Fruit fly (Drosophila melanogaster) whole organism, embryonic: ENCODE measurements around the gene Slu7.

ENCODE experiments used
- Antp ChIP-seq: fragments of 200-800 bp; sonication (Bioruptor generic); optimal IDR thresholded peaks from 3 replicates; lab custom pipeline; 2016; ENCODE audit warnings: missing biosample characterization, missing genetic modification characterization
- CG1233 ChIP-seq: fragments of 200-800 bp; sonication (Bioruptor generic); optimal IDR thresholded peaks from 4 replicates; lab custom pipeline; 2018; ENCODE audit warnings: missing biosample characterization, mild to moderate bottlenecking, missing genetic modification characterization
- CG13424 ChIP-seq: fragments of 200-800 bp; sonication (Bioruptor generic); optimal IDR thresholded peaks from 2 replicates; lab custom pipeline; 2019; ENCODE audit warnings: missing biosample characterization, mild to moderate bottlenecking, missing genetic modification characterization, moderate library complexity
- CG14667 ChIP-seq: fragments of 200-800 bp; sonication (Bioruptor generic); IDR thresholded peaks from 2 replicates; pipeline ENCODE4 v1.3.6; 2022; ENCODE audit warnings: missing biosample characterization, missing genetic modification characterization
- CG14860 ChIP-seq: fragments of 200-800 bp; sonication (Bioruptor generic); IDR thresholded peaks from 3 replicates; pipeline ENCODE4 v1.3.6; 2022; ENCODE audit warnings: missing biosample characterization, missing genetic modification characterization; ENCODE audit not compliant: partially characterized antibody
- CG1602 ChIP-seq: fragments of 200-800 bp; sonication (Bioruptor generic); optimal IDR thresholded peaks from 3 replicates; lab custom pipeline; 2016; ENCODE audit warnings: missing biosample characterization, missing genetic modification characterization
- CG16779 ChIP-seq: fragments of 200-800 bp; sonication (Bioruptor generic); IDR thresholded peaks from 2 replicates; pipeline ENCODE4 v1.3.6; 2022; ENCODE audit warnings: missing biosample characterization, missing genetic modification characterization
- CG1792 ChIP-seq: fragments of 200-800 bp; sonication (Bioruptor generic); optimal IDR thresholded peaks from 2 replicates; lab custom pipeline; 2016; ENCODE audit warnings: missing biosample characterization, missing genetic modification characterization
- CG3163 ChIP-seq: fragments of 200-800 bp; sonication (Bioruptor generic); optimal IDR thresholded peaks from 3 replicates; lab custom pipeline; 2016; ENCODE audit warnings: missing biosample characterization, missing genetic modification characterization
- CG34376 ChIP-seq: fragments of 200-800 bp; sonication (Bioruptor generic); optimal IDR thresholded peaks from 2 replicates; lab custom pipeline; 2018; ENCODE audit warnings: missing biosample characterization, mild to moderate bottlenecking, missing genetic modification characterization
- CG4282 ChIP-seq: fragments of 200-800 bp; sonication (Bioruptor generic); optimal IDR thresholded peaks from 2 replicates; lab custom pipeline; 2016; ENCODE audit warnings: missing biosample characterization, missing genetic modification characterization
- CG4328 ChIP-seq: fragments of 200-800 bp; sonication (Bioruptor generic); optimal IDR thresholded peaks from 3 replicates; lab custom pipeline; 2017; ENCODE audit warnings: missing biosample characterization, missing genetic modification reagents, missing genetic modification characterization
- CG5953 ChIP-seq: fragments of 200-800 bp; sonication (Bioruptor generic); IDR thresholded peaks from 2 replicates; pipeline ENCODE4 v1.3.6; 2022; ENCODE audit warnings: missing biosample characterization, missing genetic modification characterization
- CG6272 ChIP-seq: fragments of 200-800 bp; sonication (Bioruptor generic); IDR thresholded peaks from 2 replicates; pipeline ENCODE4 v1.3.6; 2022; ENCODE audit warnings: missing biosample characterization, missing genetic modification characterization
- CG6689 ChIP-seq: fragments of 200-800 bp; sonication (Bioruptor generic); IDR thresholded peaks from 2 replicates; pipeline ENCODE4 v1.3.6; 2022; ENCODE audit warnings: missing biosample characterization, missing genetic modification characterization
- CG7271 ChIP-seq: fragments of 200-800 bp; sonication (Bioruptor generic); optimal IDR thresholded peaks from 2 replicates; lab custom pipeline; 2018; ENCODE audit warnings: missing biosample characterization, mild to moderate bottlenecking, missing genetic modification characterization, moderate library complexity
- CG7987 ChIP-seq: fragments of 200-800 bp; sonication (Bioruptor generic); optimal IDR thresholded peaks from 2 replicates; lab custom pipeline; 2018; ENCODE audit warnings: missing biosample characterization, mild to moderate bottlenecking, missing genetic modification characterization, moderate library complexity
- CHES-1-like ChIP-seq: fragments of 200-800 bp; sonication (Bioruptor generic); optimal IDR thresholded peaks from 2 replicates; lab custom pipeline; 2016; ENCODE audit warnings: missing biosample characterization, missing genetic modification characterization
- Chrac-16 ChIP-seq: fragments of 200-800 bp; sonication (Bioruptor generic); optimal IDR thresholded peaks from 3 replicates; lab custom pipeline; 2016; ENCODE audit warnings: missing biosample characterization, missing genetic modification characterization
- HHEX ChIP-seq: fragments of 200-800 bp; sonication (Bioruptor generic); optimal IDR thresholded peaks from 3 replicates; lab custom pipeline; 2017; ENCODE audit warnings: missing biosample characterization, mild to moderate bottlenecking, missing genetic modification characterization, missing genetic modification reagents
- HLH54F ChIP-seq: fragments of 200-800 bp; sonication (Bioruptor generic); optimal IDR thresholded peaks from 3 replicates; lab custom pipeline; 2016; ENCODE audit warnings: missing biosample characterization, missing genetic modification characterization
- Hand ChIP-seq: fragments of 200-800 bp; sonication (Bioruptor generic); optimal IDR thresholded peaks from 2 replicates; lab custom pipeline; 2017; ENCODE audit warnings: mild to moderate bottlenecking, missing biosample characterization, missing genetic modification reagents, missing genetic modification characterization
- HmgD ChIP-seq: fragments of 200-800 bp; sonication (Bioruptor generic); optimal IDR thresholded peaks from 3 replicates; lab custom pipeline; 2016; ENCODE audit warnings: missing biosample characterization, missing genetic modification characterization
- Hr51 ChIP-seq, 2 experiments: fragments of 200-800 bp; sonication (Bioruptor generic); optimal IDR thresholded peaks; 2 replicates in 1 of 2; 3 replicates in 1 of 2; lab custom pipeline; 2016 to 2018; ENCODE audit warnings: missing biosample characterization in 2 of 2, missing genetic modification characterization in 2 of 2, mild to moderate bottlenecking in 1 of 2, moderate library complexity in 1 of 2
- MBD-R2 ChIP-seq: fragments of 200-800 bp; sonication (Bioruptor generic); IDR thresholded peaks from 2 replicates; pipeline ENCODE4 v1.3.6; 2022; ENCODE audit warnings: missing biosample characterization, missing genetic modification characterization
- NK7.1 ChIP-seq: fragments of 200-800 bp; sonication (Bioruptor generic); optimal IDR thresholded peaks from 3 replicates; lab custom pipeline; 2016; ENCODE audit warnings: missing biosample characterization, missing genetic modification characterization
- Nf-YC ChIP-seq: fragments of 200-800 bp; optimal IDR thresholded peaks from 3 replicates; lab custom pipeline; 2019; ENCODE audit warnings: missing biosample characterization, mild to moderate bottlenecking, missing genetic modification characterization, moderate library complexity
- Oli ChIP-seq: fragments of 200-800 bp; sonication (Bioruptor generic); optimal IDR thresholded peaks from 2 replicates; lab custom pipeline; 2018; ENCODE audit warnings: missing biosample characterization, mild to moderate bottlenecking, missing genetic modification characterization, moderate library complexity
- Rfx ChIP-seq: fragments of 200-800 bp; sonication (Bioruptor generic); IDR thresholded peaks from 2 replicates; pipeline ENCODE4 v1.3.6; 2022; ENCODE audit warnings: missing biosample characterization, missing genetic modification characterization
- Scr ChIP-seq: fragments of 200-800 bp; sonication (Bioruptor generic); IDR thresholded peaks from 2 replicates; pipeline ENCODE4 v1.3.6; 2022; ENCODE audit warnings: missing biosample characterization, missing genetic modification characterization; ENCODE audit not compliant: partially characterized antibody
- ac ChIP-seq: fragments of 200-800 bp; sonication (Bioruptor generic); optimal IDR thresholded peaks from 3 replicates; lab custom pipeline; 2017; ENCODE audit warnings: missing biosample characterization, mild to moderate bottlenecking, missing genetic modification characterization
- az2 ChIP-seq: fragments of 200-800 bp; sonication (Bioruptor generic); optimal IDR thresholded peaks from 3 replicates; lab custom pipeline; 2016; ENCODE audit warnings: missing biosample characterization, missing genetic modification characterization
- bowl ChIP-seq: fragments of 200-800 bp; sonication (Bioruptor generic); IDR thresholded peaks from 2 replicates; pipeline ENCODE4 v1.3.6; 2022; ENCODE audit warnings: missing biosample characterization, missing genetic modification characterization
- bsh ChIP-seq, 2 experiments: fragments of 200-800 bp; sonication (Bioruptor generic); optimal IDR thresholded peaks; 2 replicates each; lab custom pipeline; 2017 to 2018; ENCODE audit warnings: mild to moderate bottlenecking in 2 of 2, missing biosample characterization in 2 of 2, missing genetic modification characterization in 2 of 2, moderate library complexity in 1 of 2
- cad ChIP-seq: fragments of >200 bp; optimal IDR thresholded peaks from 2 replicates; lab custom pipeline; 2017; ENCODE audit warnings: missing biosample characterization, missing genetic modification characterization
- crp ChIP-seq, 2 experiments: fragments of 200-800 bp; sonication (Bioruptor generic); optimal IDR thresholded peaks; 2 replicates in 1 of 2; 3 replicates in 1 of 2; lab custom pipeline; 2017; ENCODE audit warnings: missing biosample characterization in 2 of 2, missing genetic modification characterization in 2 of 2, mild to moderate bottlenecking in 1 of 2, moderate library complexity in 1 of 2
- ewg ChIP-seq: fragments of 200-800 bp; sonication (Bioruptor generic); optimal IDR thresholded peaks from 3 replicates; lab custom pipeline; 2017; ENCODE audit warnings: mild to moderate bottlenecking, missing biosample characterization, missing genetic modification reagents, missing genetic modification characterization
- gce ChIP-seq: fragments of 200-800 bp; sonication (Bioruptor generic); IDR thresholded peaks from 3 replicates; pipeline ENCODE4 v1.3.6; 2022; ENCODE audit warnings: missing biosample characterization, missing genetic modification characterization
- gem ChIP-seq: fragments of 200-800 bp; sonication (Bioruptor generic); optimal IDR thresholded peaks from 2 replicates; lab custom pipeline; 2019; ENCODE audit warnings: missing biosample characterization, mild to moderate bottlenecking, missing genetic modification characterization, moderate library complexity
- gfzf ChIP-seq: fragments of 200-800 bp; sonication (Bioruptor generic); optimal IDR thresholded peaks from 2 replicates; lab custom pipeline; 2016; ENCODE audit warnings: missing biosample characterization, mild to moderate bottlenecking, missing genetic modification characterization, moderate library complexity
- ind ChIP-seq: fragments of 200-800 bp; sonication (Bioruptor generic); optimal IDR thresholded peaks from 3 replicates; lab custom pipeline; 2016; ENCODE audit warnings: missing biosample characterization, missing genetic modification characterization
- knrl ChIP-seq: fragments of 200-800 bp; sonication (Bioruptor generic); IDR thresholded peaks from 3 replicates; pipeline ENCODE4 v1.3.6; 2022; ENCODE audit warnings: missing biosample characterization, missing genetic modification characterization; ENCODE audit not compliant: partially characterized antibody
- lbe ChIP-seq: fragments of 200-800 bp; sonication (Bioruptor generic); optimal IDR thresholded peaks from 2 replicates; lab custom pipeline; 2016; ENCODE audit warnings: missing biosample characterization, mild to moderate bottlenecking, missing genetic modification characterization
- nerfin-1 ChIP-seq: fragments of 200-800 bp; sonication (Bioruptor generic); optimal IDR thresholded peaks from 3 replicates; lab custom pipeline; 2019; ENCODE audit warnings: missing biosample characterization, mild to moderate bottlenecking, missing genetic modification characterization, moderate library complexity
- nmo ChIP-seq: fragments of 200-800 bp; sonication (Bioruptor generic); optimal IDR thresholded peaks from 2 replicates; lab custom pipeline; 2018; ENCODE audit warnings: missing biosample characterization, mild to moderate bottlenecking, missing genetic modification characterization, moderate library complexity
- odd ChIP-seq: fragments of 200-800 bp; sonication (Bioruptor generic); optimal IDR thresholded peaks from 2 replicates; lab custom pipeline; 2017; ENCODE audit warnings: missing biosample characterization, mild to moderate bottlenecking, missing genetic modification characterization
- vnd ChIP-seq: fragments of 200-800 bp; sonication (Bioruptor generic); IDR thresholded peaks from 3 replicates; pipeline ENCODE4 v1.3.6; 2022; ENCODE audit warnings: missing biosample characterization, missing genetic modification characterization; ENCODE audit not compliant: partially characterized antibody
- vvl ChIP-seq: fragments of 200-800 bp; sonication (Bioruptor generic); IDR thresholded peaks from 2 replicates; pipeline ENCODE4 v1.3.6; 2022; ENCODE audit warnings: missing biosample characterization, missing genetic modification characterization
- zen ChIP-seq: fragments of 200-800 bp; sonication (Bioruptor generic); optimal IDR thresholded peaks from 3 replicates; lab custom pipeline; 2018; ENCODE audit warnings: missing biosample characterization, mild to moderate bottlenecking, missing genetic modification characterization, moderate library complexity

The Slu7 gene

DNA sequence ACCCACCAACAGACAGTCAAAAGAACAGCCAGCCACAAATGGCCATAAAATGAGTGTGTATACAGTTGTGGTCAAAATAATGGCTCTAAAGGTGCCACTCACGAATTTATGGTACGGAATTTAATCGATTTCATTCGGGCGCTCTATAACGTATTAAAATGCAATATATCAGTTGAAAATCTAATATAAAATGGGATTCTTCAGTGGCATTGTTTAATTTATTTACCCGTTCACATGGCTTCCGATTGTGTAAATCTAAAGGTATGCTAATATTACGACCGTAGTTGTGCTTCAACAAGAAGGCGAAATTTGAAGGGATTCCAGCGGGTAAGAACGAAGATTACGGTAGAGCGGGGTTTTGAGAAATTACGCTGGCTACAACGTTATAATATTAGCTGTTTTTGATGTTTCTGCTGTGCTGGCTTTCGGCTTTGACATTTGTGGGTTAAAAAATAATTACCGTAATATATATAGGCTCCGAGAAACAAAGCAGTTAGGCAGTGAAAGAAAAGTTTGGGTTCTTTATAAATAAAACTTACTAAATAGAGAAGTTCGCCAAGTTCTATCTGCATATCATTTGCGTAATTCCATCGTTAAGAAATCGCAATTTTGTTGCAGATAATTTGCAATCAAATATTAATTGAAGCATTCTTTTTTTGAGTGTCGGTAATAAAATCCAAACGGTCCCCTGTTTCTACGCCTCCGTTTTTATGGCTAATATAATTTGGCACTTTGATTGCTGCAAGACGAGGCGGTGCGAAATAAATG is 36.9 kb upstream of the Slu7 start (continued):
- no peak for TF ChIP-seq Hand (GFP tag; lab: Kevin White, UChicago)
- TF ChIP-seq CG3163 (GFP tag; lab: Kevin White, UChicago): no peak
- no peak for TF ChIP-seq CG13424
- TF ChIP-seq Oli: no peak
- no peak for TF ChIP-seq ind (GFP tag; lab: Kevin White, UChicago)
- TF ChIP-seq gfzf (GFP tag; lab: Kevin White, UChicago): no peak
- TF ChIP-seq HmgD (GFP tag; lab: Kevin White, UChicago): no peak
- no peak for TF ChIP-seq CG7271
- peak in 1 of 2 experiments; percentile 4 for TF ChIP-seq bsh (GFP tag; optimal IDR thresholded peaks at IDR 0.05; lab: Kevin White, UChicago)
- no peak for TF ChIP-seq ewg (GFP tag; lab: Kevin White, UChicago)
- no peak for TF ChIP-seq bowl
- no peak for TF ChIP-seq CG4282 (GFP tag; lab: Kevin White, UChicago)
- TF ChIP-seq CG7987: no peak
- peak in 1 of 2 experiments; percentile 3 for TF ChIP-seq Hr51 (GFP tag; optimal IDR thresholded peaks at IDR 0.05; lab: Kevin White, UChicago)
- no peak for TF ChIP-seq CG16779 (GFP tag; lab: Robert Waterston, UW)
- TF ChIP-seq CG14860 (GFP tag; lab: Robert Waterston, UW): no peak
- peak; percentile 43 for TF ChIP-seq gem
- TF ChIP-seq HLH54F: no peak
- no peak for TF ChIP-seq CG4328
- TF ChIP-seq lbe (GFP tag; lab: Kevin White, UChicago): peak; percentile 9
- no peak for TF ChIP-seq nerfin-1 (tag; lab: Kevin White, UChicago)
- no peak for TF ChIP-seq Scr (GFP tag; lab: Robert Waterston, UW)
- TF ChIP-seq CG34376 (GFP tag; lab: Kevin White, UChicago): no peak
- peak; percentile 29; the same call in 1 of the 2 replicates for TF ChIP-seq Rfx
- no peak for TF ChIP-seq knrl (GFP tag; lab: Robert Waterston, UW)
- TF ChIP-seq CG1792 (GFP tag; lab: Kevin White, UChicago): no peak
- no peak for TF ChIP-seq vnd (GFP tag; lab: Robert Waterston, UW)
- TF ChIP-seq Chrac-16 (GFP tag; lab: Kevin White, UChicago): no peak
- no peak for TF ChIP-seq CG1602 (GFP tag; lab: Kevin White, UChicago)
- no peak for TF ChIP-seq CG6272 (GFP tag; lab: Robert Waterston, UW)
- TF ChIP-seq CG5953: no peak
- TF ChIP-seq gce (GFP tag; lab: Robert Waterston, UW): no peak
- TF ChIP-seq cad (GFP tag; lab: Kevin White, UChicago): no peak
- TF ChIP-seq NK7.1: no peak
- no peak for TF ChIP-seq ac (GFP tag; lab: Kevin White, UChicago)
- no peak for TF ChIP-seq MBD-R2 (GFP tag; lab: Robert Waterston, UW)
- TF ChIP-seq CG1233 (GFP tag; lab: Kevin White, UChicago): no peak
- TF ChIP-seq odd (GFP tag; lab: Kevin White, UChicago): no peak
- no peak for TF ChIP-seq CHES-1-like (GFP tag; lab: Kevin White, UChicago)
- peak; percentile 12 for TF ChIP-seq Nf-YC
- TF ChIP-seq az2: no peak
- no peak for TF ChIP-seq HHEX (GFP tag; lab: Kevin White, UChicago)
- no peak for TF ChIP-seq CG6689 (GFP tag; lab: Robert Waterston, UW)
- no peak for TF ChIP-seq Antp
- TF ChIP-seq vvl (GFP tag; lab: Robert Waterston, UW): 0 out of 2 replicates have a peak, but pooled peaks have one; percentile 18
- TF ChIP-seq nmo (GFP tag; lab: Kevin White, UChicago): no peak
- no peak for TF ChIP-seq CG14667 (GFP tag; lab: Robert Waterston, UW)
- no peak for TF ChIP-seq crp (GFP tag; optimal IDR thresholded peaks at IDR 0.05; lab: Kevin White, UChicago)
- TF ChIP-seq zen (tag; lab: Kevin White, UChicago): no peak
